Fruit fly (Drosophila melanogaster) whole organism, adult: ENCODE data around the gene fz2.

Experiments
- CG11617 ChIP-seq: fragments of 200-800 bp; sonication (Bioruptor generic); optimal IDR thresholded peaks from 2 replicates; lab custom pipeline; 2017; ENCODE audit warnings: mild to moderate bottlenecking, missing biosample characterization, missing genetic modification reagents, missing genetic modification characterization
- CG12768 ChIP-seq: fragments of 200-800 bp; sonication (Bioruptor generic); optimal IDR thresholded peaks from 2 replicates; lab custom pipeline; 2017; ENCODE audit warnings: missing biosample characterization, missing genetic modification characterization, mild to moderate bottlenecking, moderate library complexity, missing genetic modification reagents
- CG14711 ChIP-seq: fragments of 200-800 bp; sonication (Bioruptor generic); optimal IDR thresholded peaks from 2 replicates; lab custom pipeline; 2018; ENCODE audit warnings: missing biosample characterization, mild to moderate bottlenecking, missing genetic modification characterization, moderate library complexity
- CG1620 ChIP-seq: fragments of 200-800 bp; sonication (Bioruptor generic); optimal IDR thresholded peaks from 2 replicates; lab custom pipeline; 2016; ENCODE audit warnings: missing biosample characterization, missing genetic modification characterization
- CG33017 ChIP-seq: fragments of 200-800 bp; sonication (Bioruptor generic); optimal IDR thresholded peaks from 2 replicates; lab custom pipeline; 2018; ENCODE audit warnings: missing biosample characterization, mild to moderate bottlenecking, missing genetic modification characterization, moderate library complexity
- CG5204 ChIP-seq: fragments of 200-800 bp; sonication (Bioruptor generic); optimal IDR thresholded peaks from 2 replicates; lab custom pipeline; 2016; ENCODE audit warnings: missing biosample characterization, missing genetic modification characterization
- CG7045 ChIP-seq: fragments of 200-800 bp; sonication (Bioruptor generic); optimal IDR thresholded peaks from 2 replicates; lab custom pipeline; 2017; ENCODE audit warnings: missing biosample characterization, mild to moderate bottlenecking, missing genetic modification characterization
- CG7101 ChIP-seq: fragments of 200-800 bp; sonication (Bioruptor generic); optimal IDR thresholded peaks from 2 replicates; lab custom pipeline; 2018; ENCODE audit warnings: missing biosample characterization, mild to moderate bottlenecking, missing genetic modification characterization, moderate library complexity
- Clk ChIP-seq: fragments of 200-800 bp; sonication (Bioruptor generic); optimal IDR thresholded peaks from 2 replicates; lab custom pipeline; 2017; ENCODE audit warnings: missing biosample characterization, missing genetic modification characterization
- Crg-1 ChIP-seq: fragments of 200-800 bp; sonication (Bioruptor generic); optimal IDR thresholded peaks from 2 replicates; lab custom pipeline; 2016; ENCODE audit warnings: missing biosample characterization, missing genetic modification characterization
- Hr96 ChIP-seq: fragments of 200-800 bp; sonication (Bioruptor generic); optimal IDR thresholded peaks from 2 replicates; lab custom pipeline; 2016; ENCODE audit warnings: missing biosample characterization, missing genetic modification characterization
- Mnt ChIP-seq: fragments of 200-800 bp; sonication (Bioruptor generic); optimal IDR thresholded peaks from 2 replicates; lab custom pipeline; 2016; ENCODE audit warnings: missing biosample characterization, mild to moderate bottlenecking, missing genetic modification characterization
- bab1 ChIP-seq: fragments of 200-800 bp; sonication (Bioruptor generic); optimal IDR thresholded peaks from 3 replicates; lab custom pipeline; 2019; ENCODE audit warnings: missing biosample characterization, mild to moderate bottlenecking, missing genetic modification characterization, moderate library complexity
- cic ChIP-seq: fragments of 200-800 bp; sonication (Bioruptor generic); optimal IDR thresholded peaks from 2 replicates; lab custom pipeline; 2017; ENCODE audit warnings: missing biosample characterization, mild to moderate bottlenecking, missing genetic modification characterization, moderate library complexity
- cnc ChIP-seq, 2 experiments: fragments of >200 bp; optimal IDR thresholded peaks; 2 replicates each; lab custom pipeline; 2017
- kay ChIP-seq: fragments of 200-800 bp; sonication (Bioruptor generic); peaks from one replicate; lab custom pipeline; 2016; ENCODE audit warnings: missing biosample characterization, missing genetic modification characterization, borderline replicate concordance
- ovo ChIP-seq: fragments of 200-800 bp; sonication (Bioruptor generic); optimal IDR thresholded peaks from 2 replicates; lab custom pipeline; 2016; ENCODE audit warnings: missing biosample characterization, missing genetic modification characterization
- pad ChIP-seq: fragments of 200-800 bp; sonication (Bioruptor generic); optimal IDR thresholded peaks from 3 replicates; lab custom pipeline; 2017; ENCODE audit warnings: missing biosample characterization, missing genetic modification characterization, mild to moderate bottlenecking, moderate library complexity, missing genetic modification reagents
- tj ChIP-seq: fragments of 200-800 bp; sonication (Bioruptor generic); optimal IDR thresholded peaks from 3 replicates; lab custom pipeline; 2017; ENCODE audit warnings: missing biosample characterization, mild to moderate bottlenecking, missing genetic modification characterization, moderate library complexity
- toe ChIP-seq: fragments of 200-800 bp; sonication (Bioruptor generic); optimal IDR thresholded peaks from 2 replicates; lab custom pipeline; 2016; ENCODE audit warnings: missing biosample characterization, missing genetic modification characterization

Gene fz2

DNA sequence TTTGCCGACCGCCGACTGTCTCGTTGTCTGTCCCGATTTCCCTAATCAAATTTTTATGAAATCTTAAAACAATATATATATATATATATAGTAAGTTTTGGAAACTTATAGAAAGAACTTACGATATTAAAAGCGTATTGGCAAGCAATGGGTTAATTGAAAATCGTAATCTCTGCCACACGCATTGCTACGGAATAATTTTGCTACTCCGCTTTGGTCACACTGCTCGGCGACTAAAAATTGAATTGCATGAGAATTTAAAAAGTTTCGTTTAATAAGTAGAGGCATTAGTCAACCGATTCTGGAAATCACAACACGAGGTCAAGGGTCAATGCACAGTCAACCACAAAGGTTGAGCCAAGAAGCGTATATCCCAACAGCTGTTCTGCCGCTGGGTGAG lies 26.0 kb upstream of the fz2 start, which contains the start of gene Bet1:
Gene Bet1 (plus strand): TSS at position 182 of the 400 bp plus-strand sequence.
- TF ChIP-seq CG11617 (GFP tag; lab: Kevin White, UChicago): no peak
- no peak for TF ChIP-seq Crg-1 (GFP tag; lab: Kevin White, UChicago)
- no peak for TF ChIP-seq ovo
- TF ChIP-seq CG5204: no peak
- no peak for TF ChIP-seq cic (GFP tag; lab: Kevin White, UChicago)
- no peak for TF ChIP-seq CG12768 (GFP tag; lab: Kevin White, UChicago)
- TF ChIP-seq CG1620 (GFP tag; lab: Kevin White, UChicago): no peak
- TF ChIP-seq Mnt (GFP tag; lab: Kevin White, UChicago): no peak
- no peak for TF ChIP-seq cnc (optimal IDR thresholded peaks at IDR 0.05; lab: Kevin White, UChicago)
- no peak for TF ChIP-seq Clk
- TF ChIP-seq CG7101 (tag; lab: Kevin White, UChicago): no peak
- TF ChIP-seq bab1: no peak
- no peak for TF ChIP-seq tj (GFP tag; lab: Kevin White, UChicago)
- TF ChIP-seq CG33017: no peak
- no peak for TF ChIP-seq CG14711 (tag; lab: Kevin White, UChicago)
- no peak for TF ChIP-seq toe (GFP tag; lab: Kevin White, UChicago)
- no peak for TF ChIP-seq kay (GFP tag; lab: Kevin White, UChicago)
- no peak for TF ChIP-seq CG7045 (GFP tag; lab: Kevin White, UChicago)
- TF ChIP-seq Hr96 (GFP tag; lab: Kevin White, UChicago): no peak

DNA sequence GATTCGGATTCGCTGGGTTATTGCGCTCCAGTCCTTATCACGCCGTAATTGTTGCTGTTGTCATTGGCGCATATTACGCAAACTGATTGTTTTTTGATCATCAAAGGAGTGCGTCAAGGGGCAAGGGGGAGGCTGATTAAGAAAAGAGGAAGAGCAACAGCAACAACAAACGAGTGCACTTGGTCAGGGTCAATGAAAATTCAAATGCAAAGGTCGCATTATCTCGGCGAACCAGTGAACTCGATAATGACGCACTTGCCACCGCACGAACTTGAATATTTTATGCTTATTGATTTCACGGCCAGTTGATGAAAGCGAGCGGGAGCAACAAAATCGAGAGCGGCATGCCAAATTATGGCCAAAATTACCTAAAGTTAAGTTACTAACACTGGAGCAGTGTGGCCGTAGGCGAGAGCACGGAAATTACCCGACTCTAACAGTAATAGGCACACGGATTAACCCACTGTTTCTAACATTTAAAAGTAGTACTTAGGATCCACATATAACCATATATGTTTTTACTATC lies 25.2 kb upstream of the fz2 start, which contains the start of gene nes:
Gene nes (minus strand): TSS at position 402 of the 526 bp plus-strand sequence.
- no peak for TF ChIP-seq cnc (optimal IDR thresholded peaks at IDR 0.05; lab: Kevin White, UChicago)
- TF ChIP-seq Crg-1 (GFP tag; lab: Kevin White, UChicago): no peak
- no peak for TF ChIP-seq CG7101 (tag; lab: Kevin White, UChicago)
- no peak for TF ChIP-seq kay (GFP tag; lab: Kevin White, UChicago)
- no peak for TF ChIP-seq CG11617 (GFP tag; lab: Kevin White, UChicago)
- TF ChIP-seq CG1620 (GFP tag; lab: Kevin White, UChicago): no peak
- peak; percentile 26 for TF ChIP-seq bab1
- no peak for TF ChIP-seq Clk
- TF ChIP-seq pad: no peak
- peak; percentile 11 for TF ChIP-seq CG7045 (GFP tag; lab: Kevin White, UChicago)
- TF ChIP-seq ovo: no peak
- TF ChIP-seq CG14711 (tag; lab: Kevin White, UChicago): peak; percentile 8
- no peak for TF ChIP-seq CG33017
- TF ChIP-seq cic (GFP tag; lab: Kevin White, UChicago): peak; percentile 92
- peak; percentile 48 for TF ChIP-seq tj (GFP tag; lab: Kevin White, UChicago)
- TF ChIP-seq Mnt (GFP tag; lab: Kevin White, UChicago): peak; percentile 72
- peak; percentile 45 for TF ChIP-seq CG12768 (GFP tag; lab: Kevin White, UChicago)
- TF ChIP-seq Hr96 (GFP tag; lab: Kevin White, UChicago): peak; percentile 29
- TF ChIP-seq CG5204: no peak
- no peak for TF ChIP-seq toe (GFP tag; lab: Kevin White, UChicago)

DNA sequence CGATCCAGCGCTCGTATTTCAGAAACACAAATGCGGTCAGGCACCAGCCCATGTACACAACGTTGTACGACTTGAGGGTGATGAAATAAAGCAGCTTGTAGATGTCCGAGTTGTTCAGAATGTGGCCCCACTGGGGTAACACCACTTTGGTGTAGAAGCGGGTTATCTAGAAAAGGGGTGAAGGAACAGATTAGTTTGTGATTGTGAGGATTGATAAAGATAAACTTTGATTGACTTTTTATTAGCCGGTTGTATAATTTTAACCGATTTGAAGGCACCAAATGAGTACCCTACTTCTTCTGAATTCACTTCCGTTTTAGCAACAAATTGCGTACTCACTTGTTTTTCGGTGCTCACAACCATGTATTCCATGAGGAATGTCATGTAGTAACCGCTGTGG lies 23.0 kb upstream of the fz2 start:
- TF ChIP-seq cic (GFP tag; lab: Kevin White, UChicago) (peak; percentile 6), pad (no peak)

DNA sequence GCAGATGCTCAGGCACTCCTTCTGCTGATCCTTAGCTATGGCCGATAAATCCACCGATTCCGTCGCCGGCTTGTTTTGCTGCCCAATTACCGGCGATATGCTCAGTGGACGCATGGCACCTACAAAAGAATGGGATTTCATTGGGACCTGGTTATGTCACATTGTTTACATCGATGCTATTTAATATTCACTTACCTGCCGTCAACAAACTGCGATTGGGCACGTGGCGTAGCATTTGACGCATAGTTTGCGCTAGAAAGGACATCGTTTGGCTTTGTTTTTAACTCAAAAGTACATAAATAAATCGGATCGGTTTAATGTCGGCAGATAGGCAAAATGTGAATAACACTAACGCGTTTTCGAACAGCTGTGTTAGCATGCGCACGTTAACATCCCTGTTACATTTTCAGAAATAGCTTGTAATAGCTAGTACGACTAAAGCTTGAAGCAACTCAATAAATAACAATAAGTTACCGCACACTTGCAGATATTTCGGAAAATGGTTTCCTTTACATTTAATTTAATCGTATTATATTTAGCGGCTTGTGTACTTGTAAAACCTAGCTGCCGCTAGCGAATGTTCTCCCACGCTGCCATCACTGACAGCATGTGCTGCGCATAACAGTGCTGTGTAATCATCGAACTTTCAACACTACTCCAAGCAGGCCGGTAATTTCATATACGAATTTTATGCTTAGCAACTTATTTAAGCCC lies 19.7 kb upstream of the fz2 start, which contains the start of the genes mRpL21 and rept:
Gene mRpL21 (minus strand): TSS at position 347 of the 714 bp plus-strand sequence.
Gene rept (plus strand): TSS at position 626 of the 714 bp plus-strand sequence.
- TF ChIP-seq CG14711 (tag; lab: Kevin White, UChicago) (peak; percentile 41), cnc (optimal IDR thresholded peaks at IDR 0.05; lab: Kevin White, UChicago) (no peak), CG11617 (GFP tag; lab: Kevin White, UChicago) (peak; percentile 61), tj (GFP tag; lab: Kevin White, UChicago) (peak; percentile 23), Crg-1 (GFP tag; lab: Kevin White, UChicago) (peak; percentile 75), Hr96 (GFP tag; lab: Kevin White, UChicago) (peak; percentile 64), cic (GFP tag; lab: Kevin White, UChicago) (peak; percentile 19), toe (GFP tag; lab: Kevin White, UChicago) (peak; percentile 73), bab1 (peak; percentile 34), kay (GFP tag; lab: Kevin White, UChicago) (no peak), Clk (no peak), CG12768 (GFP tag; lab: Kevin White, UChicago) (peak; percentile 76), pad (peak; percentile 64), ovo (peak; percentile 48), CG7045 (GFP tag; lab: Kevin White, UChicago) (peak; percentile 63), Mnt (GFP tag; lab: Kevin White, UChicago) (peak; percentile 97), CG7101 (tag; lab: Kevin White, UChicago) (peak; percentile 74), CG1620 (GFP tag; lab: Kevin White, UChicago) (peak; percentile 78), CG5204 (no peak), CG33017 (peak; percentile 54)

DNA sequence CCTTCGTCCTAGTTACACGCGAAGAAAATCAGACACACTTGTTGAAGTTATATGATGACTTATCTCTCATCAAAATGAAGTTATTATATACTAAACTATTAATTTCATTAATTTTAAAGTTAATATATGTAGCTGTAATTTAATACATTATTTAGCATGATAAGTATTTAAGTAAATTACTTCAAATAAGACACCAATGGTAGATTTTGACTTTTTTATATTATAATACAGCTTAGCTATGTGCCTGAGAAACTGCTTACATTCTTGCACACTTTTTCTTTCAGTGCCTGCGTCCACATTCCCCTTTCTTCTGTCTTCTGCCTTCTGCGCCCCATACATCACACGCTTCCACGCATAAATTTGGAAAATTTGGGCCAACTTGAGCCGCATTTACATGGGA lies 16.5 kb upstream of the fz2 start:
- no peak for TF ChIP-seq bab1
- no peak for TF ChIP-seq Hr96 (GFP tag; lab: Kevin White, UChicago)

DNA sequence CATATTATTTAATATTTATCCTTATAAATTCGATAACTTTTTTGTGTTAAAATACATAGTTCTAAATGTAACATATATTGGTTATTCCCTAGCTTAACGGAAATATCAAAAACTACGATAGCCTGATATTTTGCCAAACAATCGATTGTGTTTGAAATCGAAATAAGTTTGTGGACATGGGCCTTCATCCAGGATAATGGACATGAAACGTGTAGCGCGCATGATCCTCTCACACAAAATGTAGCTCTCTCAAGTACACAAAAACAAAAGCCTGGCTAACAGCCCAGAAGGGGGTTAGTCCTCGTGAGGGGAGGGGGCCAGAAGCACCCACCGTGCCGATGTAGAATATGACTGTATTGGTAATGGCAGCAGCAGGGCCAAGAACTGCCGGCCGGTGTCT lies 2.6 kb upstream of the fz2 start:
- TF ChIP-seq tj (GFP tag; lab: Kevin White, UChicago) (no peak), CG7101 (tag; lab: Kevin White, UChicago) (no peak), CG1620 (GFP tag; lab: Kevin White, UChicago) (no peak), CG14711 (tag; lab: Kevin White, UChicago) (no peak), Crg-1 (GFP tag; lab: Kevin White, UChicago) (no peak), cic (GFP tag; lab: Kevin White, UChicago) (no peak), ovo (no peak), CG11617 (GFP tag; lab: Kevin White, UChicago) (no peak), kay (GFP tag; lab: Kevin White, UChicago) (no peak), Hr96 (GFP tag; lab: Kevin White, UChicago) (no peak), CG7045 (GFP tag; lab: Kevin White, UChicago) (no peak), bab1 (no peak), Clk (no peak), cnc (optimal IDR thresholded peaks at IDR 0.05; lab: Kevin White, UChicago) (no peak), pad (no peak)
